Worm (Caenorhabditis elegans): ENCODE results near the gene F46C5.10.

F46C5.10 gene

DNA sequence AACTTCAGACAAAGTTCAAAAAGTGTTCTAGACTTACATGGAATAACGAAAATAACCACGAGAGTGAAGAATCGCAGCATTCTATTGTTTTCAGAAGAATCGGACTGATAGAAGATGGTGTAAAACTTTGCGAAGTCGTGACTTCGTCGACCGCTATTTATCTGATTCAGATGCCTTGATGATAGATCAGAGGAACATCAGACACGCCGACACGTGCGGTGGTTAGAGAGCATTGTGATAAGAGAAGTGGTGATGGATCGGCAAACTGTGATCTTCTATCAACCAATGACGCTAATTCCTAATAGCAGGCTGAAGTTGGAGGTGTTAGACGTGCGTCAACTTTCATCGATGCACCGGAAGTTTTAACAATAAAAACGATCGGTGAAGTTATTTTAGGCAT is 571 bp downstream of the F46C5.10 start:
- TF ChIP-seq ama-1 (optimal IDR thresholded peaks at IDR 0.05) (peak; percentile 71), lin-39 (tag; optimal IDR thresholded peaks at IDR 0.05) (no peak), nhr-129 (tag; optimal IDR thresholded peaks at IDR 0.05) (no peak), crh-2 (tag; optimal IDR thresholded peaks at IDR 0.05) (peak; percentile 22), mdl-1 (tag; optimal IDR thresholded peaks at IDR 0.05) (peak; percentile 34 to 47), lsy-2 (tag; optimal IDR thresholded peaks at IDR 0.05) (peak in 1 of 2 experiments; percentile 29), nhr-21 (tag; optimal IDR thresholded peaks at IDR 0.05) (peak; percentile 92), ceh-16 (tag; optimal IDR thresholded peaks at IDR 0.05) (no peak), sma-3 (GFP tag; optimal IDR thresholded peaks at IDR 0.05) (peak; percentile 81), zag-1 (tag; optimal IDR thresholded peaks at IDR 0.05) (no peak), F13H6.1 (tag; optimal IDR thresholded peaks at IDR 0.05) (peak; percentile 2), gmeb-1 (tag; optimal IDR thresholded peaks at IDR 0.05) (peak; percentile 14), nhr-11 (tag; optimal IDR thresholded peaks at IDR 0.05) (no peak), blmp-1 (tag; optimal IDR thresholded peaks at IDR 0.05; ENCODE audit: insufficient read depth) (peak; percentile 71), elt-1 (tag; optimal IDR thresholded peaks at IDR 0.05) (no peak), sma-9 (GFP tag; optimal IDR thresholded peaks at IDR 0.05) (peak; percentile 93), sma-9 (tag; optimal IDR thresholded peaks at IDR 0.05) (no peak), unc-62 (GFP tag; optimal IDR thresholded peaks at IDR 0.05) (no peak), egl-27 (tag; optimal IDR thresholded peaks at IDR 0.05) (peak; percentile 61), nhr-25 (tag; optimal IDR thresholded peaks at IDR 0.05) (peak; percentile 88)

ce11 chrII:8817225-8817624 is 1.6 kb downstream of the F46C5.10 start:
- TF ChIP-seq mab-5 (tag; optimal IDR thresholded peaks at IDR 0.05) = no peak
- no peak for TF ChIP-seq C34F6.9 (tag; optimal IDR thresholded peaks at IDR 0.05)
- peak in 1 of 2 experiments; percentile 16 for TF ChIP-seq lsy-2 (tag; optimal IDR thresholded peaks at IDR 0.05)
- TF ChIP-seq crh-2 (tag; optimal IDR thresholded peaks at IDR 0.05) = peak; percentile 31
- TF ChIP-seq blmp-1 (tag; optimal IDR thresholded peaks at IDR 0.05; ENCODE audit: insufficient read depth) = peak; percentile 12
- no peak for TF ChIP-seq nhr-10 (tag; optimal IDR thresholded peaks at IDR 0.05)
- no peak for TF ChIP-seq egl-27 (tag; optimal IDR thresholded peaks at IDR 0.05)
- TF ChIP-seq ztf-11 (tag; optimal IDR thresholded peaks at IDR 0.05) = no peak
- TF ChIP-seq sem-4 (tag; optimal IDR thresholded peaks at IDR 0.05) = peak; percentile 56
- TF ChIP-seq nhr-25 (tag; optimal IDR thresholded peaks at IDR 0.05) = peak; percentile 59
- TF ChIP-seq sma-3 (GFP tag; optimal IDR thresholded peaks at IDR 0.05) = peak; percentile 51
- peak; percentile 85 for TF ChIP-seq nhr-21 (tag; optimal IDR thresholded peaks at IDR 0.05)
- TF ChIP-seq ztf-4 (tag; optimal IDR thresholded peaks at IDR 0.05) = peak; percentile 33

DNA sequence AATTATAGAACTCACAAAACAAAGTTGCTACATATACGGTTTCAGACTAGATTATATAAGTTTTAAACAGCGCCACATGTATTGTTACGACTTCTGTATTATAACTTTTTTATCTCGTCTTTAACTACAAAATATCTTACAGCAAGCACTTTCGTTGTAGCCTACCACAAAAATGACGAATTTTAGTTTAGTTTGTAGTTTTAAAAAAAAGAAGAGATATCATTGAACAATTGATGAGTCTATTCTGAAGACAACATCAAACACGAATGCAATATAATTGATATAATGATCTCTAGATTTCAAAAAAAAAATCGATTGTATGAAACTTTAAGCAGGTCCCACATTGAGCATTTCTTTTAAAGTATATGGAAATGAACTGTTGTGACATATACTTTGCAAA is 4.6 kb downstream of the F46C5.10 start:
- TF ChIP-seq nhr-25 (tag; optimal IDR thresholded peaks at IDR 0.05) (peak; percentile 4), aly-2 (tag; optimal IDR thresholded peaks at IDR 0.05) (no peak)

- TF ChIP-seq fos-1 (tag; optimal IDR thresholded peaks at IDR 0.05) (no peak), elt-1 (tag; optimal IDR thresholded peaks at IDR 0.05) (no peak), nhr-77 (tag; optimal IDR thresholded peaks at IDR 0.05) (no peak), sma-9 (GFP tag; optimal IDR thresholded peaks at IDR 0.05) (peak; percentile 81), sma-9 (tag; optimal IDR thresholded peaks at IDR 0.05) (no peak), lin-11 (tag; optimal IDR thresholded peaks at IDR 0.05) (no peak), dmd-4 (tag; optimal IDR thresholded peaks at IDR 0.05) (no peak), unc-62 (GFP tag; optimal IDR thresholded peaks at IDR 0.05) (no peak), nhr-23 (tag; optimal IDR thresholded peaks at IDR 0.05) (no peak), peb-1 (tag; optimal IDR thresholded peaks at IDR 0.05) (no peak), nhr-25 (tag; optimal IDR thresholded peaks at IDR 0.05) (peak; percentile 89), egl-27 (tag; optimal IDR thresholded peaks at IDR 0.05) (peak; percentile 63), nhr-6 (tag; optimal IDR thresholded peaks at IDR 0.05) (peak; percentile 63), lin-13 (GFP tag; optimal IDR thresholded peaks at IDR 0.05) (no peak), nhr-21 (tag; optimal IDR thresholded peaks at IDR 0.05) (peak; percentile 98), R02D3.7 (tag; optimal IDR thresholded peaks at IDR 0.05) (no peak), lin-39 (tag; optimal IDR thresholded peaks at IDR 0.05) (no peak), snpc-4 (tag; optimal IDR thresholded peaks at IDR 0.05) (no peak), crh-2 (tag; optimal IDR thresholded peaks at IDR 0.05) (peak; percentile 56), nhr-12 (tag; optimal IDR thresholded peaks at IDR 0.05) (no peak), mab-5 (tag; optimal IDR thresholded peaks at IDR 0.05) (no peak), ama-1 (optimal IDR thresholded peaks at IDR 0.05) (no peak), blmp-1 (tag; optimal IDR thresholded peaks at IDR 0.05; ENCODE audit: insufficient read depth) (peak; percentile 52), ZK546.5 (tag; optimal IDR thresholded peaks at IDR 0.05) (no peak), nhr-10 (tag; optimal IDR thresholded peaks at IDR 0.05) (no peak), gmeb-1 (tag; optimal IDR thresholded peaks at IDR 0.05) (peak; percentile 15), unc-39 (tag; optimal IDR thresholded peaks at IDR 0.05) (no peak), ztf-1 (GFP tag; conservative IDR thresholded peaks at IDR 0.05) (no peak), nhr-11 (tag; optimal IDR thresholded peaks at IDR 0.05) (no peak), nhr-129 (tag; optimal IDR thresholded peaks at IDR 0.05) (peak; percentile 79), nhr-237 (tag; optimal IDR thresholded peaks at IDR 0.05) (no peak), elt-3 (tag; optimal IDR thresholded peaks at IDR 0.05) (no peak), sem-4 (tag; optimal IDR thresholded peaks at IDR 0.05) (no peak), lsy-2 (tag; optimal IDR thresholded peaks at IDR 0.05) (peak in 1 of 2 experiments; percentile 22), sma-3 (GFP tag; optimal IDR thresholded peaks at IDR 0.05) (peak; percentile 84)
These were observed 5.2 kb downstream of the F46C5.10 start for ce11 chrII:8813659-8814058.
